Fruit fly (Drosophila melanogaster) whole organism, adult: ENCODE data around the gene CG7766.
A peak's percentile ranks its signal among the peaks of the same experiment; 100 is the strongest.

Source experiments
- CG12768 ChIP-seq: fragments of 200-800 bp; sonication (Bioruptor generic); optimal IDR thresholded peaks from 2 replicates; lab custom pipeline; 2017; ENCODE audit warnings: missing biosample characterization, missing genetic modification characterization, mild to moderate bottlenecking, moderate library complexity, missing genetic modification reagents
- CG33017 ChIP-seq: fragments of 200-800 bp; sonication (Bioruptor generic); optimal IDR thresholded peaks from 2 replicates; lab custom pipeline; 2018; ENCODE audit warnings: missing biosample characterization, mild to moderate bottlenecking, missing genetic modification characterization, moderate library complexity
- CG5204 ChIP-seq: fragments of 200-800 bp; sonication (Bioruptor generic); optimal IDR thresholded peaks from 2 replicates; lab custom pipeline; 2016; ENCODE audit warnings: missing biosample characterization, missing genetic modification characterization
- Clk ChIP-seq: fragments of 200-800 bp; sonication (Bioruptor generic); optimal IDR thresholded peaks from 2 replicates; lab custom pipeline; 2017; ENCODE audit warnings: missing biosample characterization, missing genetic modification characterization
- Crg-1 ChIP-seq: fragments of 200-800 bp; sonication (Bioruptor generic); optimal IDR thresholded peaks from 2 replicates; lab custom pipeline; 2016; ENCODE audit warnings: missing biosample characterization, missing genetic modification characterization
- bab1 ChIP-seq: fragments of 200-800 bp; sonication (Bioruptor generic); optimal IDR thresholded peaks from 3 replicates; lab custom pipeline; 2019; ENCODE audit warnings: missing biosample characterization, mild to moderate bottlenecking, missing genetic modification characterization, moderate library complexity
- cnc ChIP-seq, 2 experiments: fragments of >200 bp; optimal IDR thresholded peaks; 2 replicates each; lab custom pipeline; 2017

DNA sequence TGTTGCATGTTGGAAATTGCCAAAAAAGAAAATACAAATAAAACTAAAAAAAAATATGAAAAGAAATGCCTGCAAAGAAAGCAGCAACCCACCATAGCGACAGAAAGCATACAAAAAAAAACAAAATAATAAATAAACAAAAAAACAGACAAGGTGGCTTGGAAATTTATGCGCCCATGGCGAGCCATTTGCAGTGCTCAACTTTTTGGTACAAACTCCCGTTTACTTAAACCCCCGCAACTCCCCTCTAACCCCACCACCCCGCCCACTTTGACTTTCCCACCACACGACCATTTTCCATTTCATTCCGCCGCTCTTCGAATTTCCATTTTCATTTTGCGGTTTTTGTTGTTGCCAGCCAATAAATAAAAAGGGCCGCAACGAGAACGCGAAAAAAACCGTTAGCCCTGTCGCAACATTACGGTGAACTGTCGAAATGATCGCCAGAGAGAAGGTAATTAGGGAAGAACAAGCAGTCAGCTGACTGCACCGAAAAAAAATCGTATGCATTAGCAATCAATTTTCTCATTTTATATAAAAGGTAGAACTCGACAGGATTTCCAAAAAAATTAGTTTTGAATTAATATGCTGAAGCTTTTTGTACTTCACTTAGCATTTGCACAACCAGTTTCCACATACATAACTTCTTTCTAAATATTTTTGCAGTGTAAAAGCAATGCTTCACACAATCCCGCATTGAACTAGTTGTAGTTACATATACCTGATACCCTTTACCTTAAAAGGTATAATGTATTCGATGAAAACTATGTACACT lies 33.4 kb upstream of the CG7766 start:
- TF ChIP-seq bab1 (GFP tag; lab: Kevin White, UChicago) (peak; percentile 63), cnc (optimal IDR thresholded peaks at IDR 0.05; lab: Kevin White, UChicago) (no peak), CG12768 (GFP tag; lab: Kevin White, UChicago) (no peak), Clk (GFP tag; lab: Kevin White, UChicago) (no peak), Crg-1 (no peak), CG33017 (no peak), CG5204 (GFP tag; lab: Kevin White, UChicago) (no peak)
